Worm (Caenorhabditis elegans): Measurements from ENCODE around the gene nspa-8.

DNA sequence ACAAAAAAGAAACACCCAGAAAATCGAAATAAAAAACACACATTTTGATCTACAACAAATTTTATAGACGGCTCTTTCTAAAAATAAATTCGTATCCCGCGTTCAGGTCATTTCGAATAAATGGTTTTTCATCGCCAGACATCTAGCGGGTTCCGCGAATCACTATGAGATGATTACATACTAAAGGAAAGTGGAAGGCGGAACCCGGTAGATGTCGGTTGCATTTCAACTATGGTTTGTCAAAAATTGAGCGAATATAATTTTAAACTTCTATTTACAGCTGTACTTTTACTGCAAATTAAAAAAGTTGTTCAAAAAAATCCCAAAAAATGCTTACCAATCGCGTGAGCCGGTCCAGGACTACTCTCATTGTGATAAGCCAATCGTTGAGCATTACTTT lies 29.0 kb downstream of the nspa-8 start:
- TF ChIP-seq jun-1 (tag; optimal IDR thresholded peaks at IDR 0.05) (no peak), lim-7 (GFP tag; IDR thresholded peaks at IDR 0.05) (no peak), aly-2 (tag; optimal IDR thresholded peaks at IDR 0.05) (no peak), fkh-10 (GFP tag; optimal IDR thresholded peaks at IDR 0.05) (no peak), nhr-76 (tag; optimal IDR thresholded peaks at IDR 0.05) (no peak), nhr-42 (GFP tag; IDR thresholded peaks at IDR 0.05) (no peak), ama-1 (optimal IDR thresholded peaks at IDR 0.05) (no peak), daf-8 (GFP tag; IDR thresholded peaks at IDR 0.05) (no peak)
